Worm (Caenorhabditis elegans) whole organism, L1 larva: ENCODE results near the gene R09F10.3.

Source experiments
- C04F5.9 ChIP-seq: sonication (generic microtip); optimal IDR thresholded peaks from 2 replicates; lab custom pipeline; 2016; ENCODE audit warnings: missing genetic modification characterization, missing compliant biosample characterization
- C16A3.4 ChIP-seq: fragments of 150-350 bp; optimal IDR thresholded peaks from 2 replicates; lab custom pipeline; 2014; ENCODE audit warnings: missing biosample characterization, missing genetic modification characterization
- Y116A8C.19 ChIP-seq: sonication (generic microtip); optimal IDR thresholded peaks from 2 replicates; lab custom pipeline; 2016; ENCODE audit warnings: missing compliant biosample characterization, missing genetic modification characterization, borderline replicate concordance
- alr-1 ChIP-seq: fragments of 200-800 bp; sonication (Bioruptor generic); optimal IDR thresholded peaks from 2 replicates; lab custom pipeline; 2018; ENCODE audit warnings: borderline replicate concordance, mild to moderate bottlenecking, missing genetic modification characterization, missing compliant biosample characterization
- aly-2 ChIP-seq: fragments of 150-350 bp; optimal IDR thresholded peaks from 2 replicates; lab custom pipeline; 2014; ENCODE audit warnings: missing biosample characterization, missing genetic modification characterization
- ama-1 ChIP-seq: fragments of 150-350 bp; optimal IDR thresholded peaks from 2 replicates; lab custom pipeline; 2014
- blmp-1 ChIP-seq: fragments of 150-350 bp; optimal IDR thresholded peaks from 2 replicates; lab custom pipeline; 2014; ENCODE audit warnings: missing biosample characterization, missing genetic modification characterization
- ceh-8 ChIP-seq: fragments of 200-800 bp; sonication (Bioruptor generic); optimal IDR thresholded peaks from 2 replicates; lab custom pipeline; 2018; ENCODE audit warnings: mild to moderate bottlenecking, missing genetic modification characterization, moderate library complexity, missing compliant biosample characterization
- ceh-82 ChIP-seq, 3 experiments: fragments of 150-350 bp in 1 of 3; sonication (generic microtip) in 2 of 3; optimal IDR thresholded peaks; 2 replicates each; lab custom pipeline; 2014 to 2017; ENCODE audit warnings: missing biosample characterization in 3 of 3, missing genetic modification characterization in 3 of 3
- ceh-88 ChIP-seq: fragments of 200-800 bp; sonication (Bioruptor generic); IDR thresholded peaks from 2 replicates; pipeline ENCODE4 v1.3.6; 2022; ENCODE audit warnings: missing genetic modification characterization, missing compliant biosample characterization
- ces-1 ChIP-seq: fragments of 150-350 bp; optimal IDR thresholded peaks from 2 replicates; lab custom pipeline; 2014; ENCODE audit warnings: missing biosample characterization, missing genetic modification reagents, missing genetic modification characterization
- efl-1 ChIP-seq, 4 experiments: fragments of 150-350 bp; optimal IDR thresholded peaks in 3 of 4; peaks in 1 of 4; 1 replicate in 1 of 4; 2 replicates in 3 of 4; lab custom pipeline; 2014; ENCODE audit warnings: missing biosample characterization in 2 of 4, missing genetic modification characterization in 2 of 4, missing genetic modification reagents in 2 of 4
- efl-3 ChIP-seq: fragments of 200-800 bp; sonication (Bioruptor generic); optimal IDR thresholded peaks from 2 replicates; lab custom pipeline; 2018; ENCODE audit warnings: mild to moderate bottlenecking, missing genetic modification characterization, missing compliant biosample characterization
- elt-2 ChIP-seq: sonication (generic microtip); optimal IDR thresholded peaks from 2 replicates; lab custom pipeline; 2016; ENCODE audit warnings: missing genetic modification characterization, mild to moderate bottlenecking, inconsistent platforms, missing compliant biosample characterization, missing genetic modification reagents
- fkh-10 ChIP-seq: sonication (generic microtip); optimal IDR thresholded peaks from 2 replicates; lab custom pipeline; 2017; ENCODE audit warnings: missing biosample characterization, missing genetic modification reagents, missing genetic modification characterization
- hlh-4 ChIP-seq: sonication (generic microtip); optimal IDR thresholded peaks from 2 replicates; lab custom pipeline; 2016; ENCODE audit warnings: mild to moderate bottlenecking, missing genetic modification characterization, missing compliant biosample characterization
- hpl-2 ChIP-seq: fragments of 150-350 bp; optimal IDR thresholded peaks from 2 replicates; lab custom pipeline; 2014; ENCODE audit warnings: missing biosample characterization, missing genetic modification reagents, missing genetic modification characterization
- lin-13 ChIP-seq: fragments of 150-350 bp; optimal IDR thresholded peaks from 2 replicates; lab custom pipeline; 2014; ENCODE audit warnings: missing biosample characterization, missing genetic modification reagents, missing genetic modification characterization
- mdl-1 ChIP-seq, 2 experiments: fragments of 150-350 bp; optimal IDR thresholded peaks; 2 replicates each; lab custom pipeline; 2014 to 2017; ENCODE audit warnings: missing biosample characterization in 2 of 2, missing genetic modification characterization in 2 of 2, inconsistent platforms in 1 of 2
- mep-1 ChIP-seq: fragments of 150-350 bp; optimal IDR thresholded peaks from 2 replicates; lab custom pipeline; 2014; ENCODE audit warnings: missing biosample characterization, missing genetic modification characterization
- nhr-19 ChIP-seq: fragments of 200-800 bp; sonication (Bioruptor generic); conservative IDR thresholded peaks from 2 replicates; pipeline ENCODE4 v1.3.6; 2022; ENCODE audit warnings: missing genetic modification characterization, missing compliant biosample characterization
- nhr-20 ChIP-seq: sonication (generic microtip); optimal IDR thresholded peaks from 2 replicates; lab custom pipeline; 2016; ENCODE audit warnings: mild to moderate bottlenecking, missing genetic modification characterization, missing compliant biosample characterization
- nhr-237 ChIP-seq: fragments of 150-350 bp; optimal IDR thresholded peaks from 2 replicates; lab custom pipeline; 2014; ENCODE audit warnings: missing biosample characterization, missing genetic modification characterization
- nhr-28 ChIP-seq: fragments of 150-350 bp; optimal IDR thresholded peaks from 2 replicates; lab custom pipeline; 2014; ENCODE audit warnings: missing biosample characterization, missing genetic modification characterization
- nhr-84 ChIP-seq: sonication (generic microtip); optimal IDR thresholded peaks from 2 replicates; lab custom pipeline; 2017; ENCODE audit warnings: missing biosample characterization, missing genetic modification characterization
- nhr-85 ChIP-seq: sonication (generic microtip); peaks from one replicate; lab custom pipeline; 2016; ENCODE audit warnings: missing genetic modification characterization, inconsistent platforms, missing compliant biosample characterization
- pax-3 ChIP-seq: fragments of 200-800 bp; sonication (Bioruptor generic); optimal IDR thresholded peaks from 2 replicates; lab custom pipeline; 2018; ENCODE audit warnings: mild to moderate bottlenecking, missing genetic modification characterization, moderate library complexity, missing compliant biosample characterization
- skn-1 ChIP-seq: fragments of 150-350 bp; optimal IDR thresholded peaks from 2 replicates; lab custom pipeline; 2014; ENCODE audit warnings: missing biosample characterization, missing genetic modification characterization
- snpc-4 ChIP-seq: fragments of 150-350 bp; optimal IDR thresholded peaks from 2 replicates; lab custom pipeline; 2014; ENCODE audit warnings: missing biosample characterization, missing genetic modification characterization
- swsn-7 ChIP-seq: sonication (generic microtip); optimal IDR thresholded peaks from 2 replicates; lab custom pipeline; 2016; ENCODE audit warnings: missing genetic modification characterization, missing compliant biosample characterization
- tlp-1 ChIP-seq: fragments of 150-350 bp; optimal IDR thresholded peaks from 2 replicates; lab custom pipeline; 2014; ENCODE audit warnings: missing biosample characterization, missing genetic modification characterization
- unc-130 ChIP-seq: fragments of 150-350 bp; optimal IDR thresholded peaks from 2 replicates; lab custom pipeline; 2017; ENCODE audit warnings: missing biosample characterization, missing genetic modification characterization, inconsistent platforms
- unc-98 ChIP-seq: fragments of 200-800 bp; sonication (Bioruptor generic); IDR thresholded peaks from 2 replicates; pipeline ENCODE4 v1.3.6; 2022; ENCODE audit warnings: missing genetic modification characterization, missing compliant biosample characterization
- xbp-1 ChIP-seq: sonication (generic microtip); optimal IDR thresholded peaks from 2 replicates; lab custom pipeline; 2016; ENCODE audit warnings: missing genetic modification characterization, missing compliant biosample characterization
- zip-4 ChIP-seq: fragments of 200-800 bp; sonication (Bioruptor generic); optimal IDR thresholded peaks from 2 replicates; lab custom pipeline; 2018; ENCODE audit warnings: mild to moderate bottlenecking, missing genetic modification characterization, moderate library complexity, missing compliant biosample characterization

R09F10.3 gene

DNA sequence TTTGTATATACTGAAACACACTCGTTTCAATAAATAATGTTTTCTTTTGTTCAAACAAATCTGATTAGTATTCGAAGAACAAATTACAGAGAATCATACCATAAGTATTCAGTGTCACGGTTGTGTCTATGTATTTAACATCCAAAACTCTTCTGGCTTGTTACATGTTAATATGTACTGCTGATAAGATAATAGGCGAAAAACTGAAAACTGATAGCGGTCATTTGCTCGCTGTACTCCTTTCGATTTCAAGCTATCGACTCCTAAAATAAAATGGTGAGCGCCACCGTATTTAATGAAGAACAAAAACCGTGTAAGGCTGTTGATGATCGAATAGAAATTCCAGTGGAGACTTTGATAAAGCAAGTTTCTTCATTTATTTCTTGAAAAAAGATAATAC, 28.9 kb downstream of the R09F10.3 start, which contains the start of gene R09F10.1:
R09F10.1 (plus strand) TSS at position 222 of the 400 bp plus-strand sequence.
- TF ChIP-seq zip-4 (no peak), unc-98 (GFP tag; lab: Robert Waterston, UW) (no peak), elt-2 (tag; lab: Kevin White, UChicago) (peak; percentile 58), efl-1 (optimal IDR thresholded peaks at IDR 0.05; lab: Kevin White, UChicago) (no peak), efl-1 (GFP tag; optimal IDR thresholded peaks at IDR 0.05 in 1 of 2; lab: Kevin White, UChicago) (peak in 1 of 2 experiments; percentile 7)

DNA sequence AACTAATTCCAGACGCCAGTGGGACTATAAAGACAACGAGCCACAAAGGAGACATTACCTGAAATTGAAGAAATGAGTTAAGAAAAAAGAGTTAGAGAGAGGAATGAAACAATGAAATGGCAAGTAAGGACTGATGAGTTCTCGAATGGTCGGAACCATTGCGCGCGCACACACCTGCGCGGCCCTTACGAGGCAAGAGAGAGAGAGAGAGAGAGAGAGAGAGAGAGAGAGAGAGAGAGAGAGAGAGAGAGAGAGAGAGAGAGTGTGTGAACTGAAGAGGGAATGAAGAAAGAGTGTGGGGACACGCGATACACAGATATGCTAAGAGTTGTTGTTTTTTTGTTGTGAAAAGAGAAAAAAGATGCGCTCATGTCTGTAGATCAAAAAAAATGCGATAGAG, 32.0 kb downstream of the R09F10.3 start, which contains the start of gene R09F10.8:
R09F10.8 (minus strand) TSS at position 58 of the 400 bp plus-strand sequence.
- TF ChIP-seq hlh-4 (no peak), ceh-8 (no peak)

DNA sequence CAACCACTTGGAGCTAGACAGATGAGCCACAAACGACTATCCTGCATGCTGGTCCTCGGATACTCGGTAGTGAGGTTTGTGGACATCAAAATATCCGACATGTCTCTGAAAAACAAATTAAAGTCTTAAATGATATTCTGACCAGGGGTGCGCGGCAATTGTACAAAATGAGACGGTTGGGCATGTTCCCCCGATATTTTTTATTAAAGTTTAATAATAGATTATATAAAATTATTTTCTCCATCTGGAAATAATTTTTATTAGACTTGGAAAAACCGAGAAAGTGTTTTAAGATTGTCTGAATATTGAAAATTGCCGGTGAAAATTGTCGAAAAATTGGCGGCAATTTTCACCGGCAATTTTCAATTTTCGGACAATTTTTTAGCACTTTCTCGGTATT, 33.4 kb downstream of the R09F10.3 start, which contains the start of gene F55E10.4:
F55E10.4 (minus strand) TSS at position 101 of the 400 bp plus-strand sequence.
- no peak for TF ChIP-seq ceh-82 (tag; optimal IDR thresholded peaks at IDR 0.05; lab: Kevin White, UChicago)
- TF ChIP-seq pax-3 (tag; lab: Kevin White, UChicago) = no peak
- no peak for TF ChIP-seq lin-13 (GFP tag; lab: Kevin White, UChicago)
- TF ChIP-seq C04F5.9 = no peak
- TF ChIP-seq snpc-4 (tag; lab: Kevin White, UChicago) = no peak
- no peak for TF ChIP-seq hpl-2 (GFP tag; lab: Kevin White, UChicago)
- no peak for TF ChIP-seq ces-1 (GFP tag; lab: Kevin White, UChicago)
- TF ChIP-seq tlp-1 = no peak
- no peak for TF ChIP-seq mdl-1 (tag; optimal IDR thresholded peaks at IDR 0.05; lab: Kevin White, UChicago)
- no peak for TF ChIP-seq Y116A8C.19 (tag; lab: Kevin White, UChicago)
- TF ChIP-seq zip-4 = no peak
- TF ChIP-seq, all 84 proteins: peak for 0

DNA sequence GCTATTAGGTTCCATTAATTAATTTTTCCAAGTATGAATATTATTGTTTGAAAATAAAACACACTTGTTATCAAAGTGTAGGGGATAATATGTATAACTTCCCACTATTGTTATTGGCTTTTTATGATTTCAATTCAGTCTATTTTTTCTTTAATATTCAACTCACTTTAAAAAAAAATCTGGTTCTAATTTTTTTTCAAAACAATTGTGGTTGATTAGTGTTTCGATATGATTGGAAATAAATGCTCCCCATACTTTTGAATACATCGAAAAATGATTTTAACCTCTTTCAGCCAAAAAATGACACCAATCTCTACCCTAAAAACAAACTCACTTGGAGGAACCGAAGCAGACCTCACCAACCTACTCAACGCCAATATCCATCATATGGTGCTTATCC, 46.0 kb downstream of the R09F10.3 start, which contains the start of gene F55E10.2:
F55E10.2 (plus strand) TSS at position 301 of the 400 bp plus-strand sequence.
- TF ChIP-seq aly-2 (tag; lab: Kevin White, UChicago) (no peak), ama-1 (no peak), zip-4 (no peak), tlp-1 (no peak), hpl-2 (GFP tag; lab: Kevin White, UChicago) (no peak), elt-2 (tag; lab: Kevin White, UChicago) (no peak), swsn-7 (tag; lab: Kevin White, UChicago) (no peak), nhr-85 (tag; lab: Kevin White, UChicago) (no peak), xbp-1 (tag; lab: Kevin White, UChicago) (no peak), skn-1 (tag; lab: Kevin White, UChicago) (no peak), C16A3.4 (tag; lab: Kevin White, UChicago) (no peak), nhr-237 (tag; lab: Kevin White, UChicago) (no peak), snpc-4 (tag; lab: Kevin White, UChicago) (no peak), mep-1 (tag; lab: Kevin White, UChicago) (no peak), alr-1 (tag; lab: Kevin White, UChicago) (no peak), nhr-19 (no peak), efl-3 (no peak)

DNA sequence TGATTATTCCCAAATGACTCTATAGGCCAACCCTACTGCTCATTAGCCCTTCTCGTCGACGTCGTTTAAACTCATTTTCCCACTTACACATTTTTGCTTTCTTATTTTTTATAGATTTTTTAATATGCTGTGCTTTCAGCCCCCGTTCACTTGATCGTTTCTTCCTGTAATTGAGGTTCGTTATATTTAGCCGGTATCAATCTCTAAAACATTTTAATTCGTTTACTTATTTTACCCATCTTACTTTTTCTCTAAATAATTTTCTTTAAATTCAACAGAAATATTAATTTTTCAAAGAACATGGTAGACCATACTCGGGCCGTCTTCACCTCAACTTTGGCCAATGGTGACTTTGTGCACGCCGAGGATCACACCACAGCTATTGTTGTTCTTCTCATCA, 47.2 kb downstream of the R09F10.3 start, which contains the start of gene F55E10.1:
F55E10.1 (plus strand) TSS at position 301 of the 400 bp plus-strand sequence.
- TF ChIP-seq unc-130 (tag; lab: Kevin White, UChicago) = no peak
- TF ChIP-seq nhr-84 (tag; lab: Kevin White, UChicago) = no peak
- TF ChIP-seq mdl-1 (tag; optimal IDR thresholded peaks at IDR 0.05; lab: Kevin White, UChicago) = no peak
- TF ChIP-seq blmp-1 (tag; lab: Kevin White, UChicago) = no peak
- no peak for TF ChIP-seq fkh-10 (GFP tag; lab: Kevin White, UChicago)
- TF ChIP-seq nhr-28 (tag; lab: Kevin White, UChicago) = no peak
- TF ChIP-seq nhr-20 = no peak
- no peak for TF ChIP-seq ceh-88 (GFP tag; lab: Robert Waterston, UW)
- no peak for TF ChIP-seq tlp-1
